Fruit fly (Drosophila melanogaster): ENCODE data around the gene CG5645.

DNA sequence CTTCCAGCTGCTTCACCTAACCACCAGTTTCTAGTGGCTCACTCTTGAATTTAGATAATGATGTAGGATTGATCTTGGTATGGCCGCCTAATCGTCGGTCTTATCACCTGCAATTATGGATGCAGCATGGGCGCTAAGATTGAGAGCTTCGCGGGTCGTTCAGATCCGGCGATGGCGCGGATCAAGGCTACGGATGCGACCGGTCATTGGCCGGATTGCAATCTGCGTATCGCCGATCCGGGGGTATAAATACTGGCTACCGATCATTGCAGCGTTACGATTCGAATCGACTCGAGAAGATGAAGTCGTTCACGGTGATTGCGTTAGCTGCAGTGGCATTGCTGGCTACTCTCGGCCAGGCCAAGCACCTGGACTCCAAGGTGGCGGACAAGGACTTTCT lies 7.4 kb downstream of the CG5645 start, which contains the start of gene Lsp2:
- TF ChIP-seq org-1 (GFP tag; optimal IDR thresholded peaks at IDR 0.05) (no peak), ems (GFP tag; optimal IDR thresholded peaks at IDR 0.05) (no peak), B-H2 (GFP tag; optimal IDR thresholded peaks at IDR 0.05) (no peak), kah (GFP tag; optimal IDR thresholded peaks at IDR 0.05) (no peak), CG12071 (GFP tag; optimal IDR thresholded peaks at IDR 0.05) (no peak)
